Fruit fly (Drosophila melanogaster): ENCODE results near the gene spas.

Gene spas

DNA sequence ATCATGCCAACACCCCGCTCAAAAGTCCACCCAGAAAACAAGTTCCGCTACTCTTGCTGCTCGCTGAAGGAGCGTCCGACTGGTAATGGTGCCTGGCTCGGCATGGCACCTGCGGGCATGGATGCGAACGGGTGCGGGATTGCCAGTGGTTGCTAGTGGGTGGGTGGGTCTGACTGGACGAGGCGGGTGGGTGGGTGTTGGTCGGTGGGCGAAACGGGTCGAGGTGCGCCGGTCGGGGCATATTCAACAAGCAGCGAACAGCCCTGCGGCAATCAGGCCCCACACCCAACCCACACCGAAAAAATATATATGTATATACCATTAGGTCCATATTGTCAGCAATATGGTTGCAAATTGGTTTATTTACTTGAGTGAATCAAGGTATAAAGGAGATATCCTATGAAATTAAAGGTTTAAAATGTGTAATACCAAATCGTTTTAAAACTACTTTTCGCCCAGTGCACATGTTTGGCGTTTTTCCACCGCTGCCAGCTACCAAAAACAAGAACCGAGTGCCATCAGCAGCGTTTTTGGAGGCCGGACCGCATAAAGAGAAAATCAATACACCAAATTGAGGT, 27.3 kb upstream of the spas start:
- TF ChIP-seq usp (GFP tag; optimal IDR thresholded peaks at IDR 0.05) (no peak), psq (optimal IDR thresholded peaks at IDR 0.05) (no peak)

DNA sequence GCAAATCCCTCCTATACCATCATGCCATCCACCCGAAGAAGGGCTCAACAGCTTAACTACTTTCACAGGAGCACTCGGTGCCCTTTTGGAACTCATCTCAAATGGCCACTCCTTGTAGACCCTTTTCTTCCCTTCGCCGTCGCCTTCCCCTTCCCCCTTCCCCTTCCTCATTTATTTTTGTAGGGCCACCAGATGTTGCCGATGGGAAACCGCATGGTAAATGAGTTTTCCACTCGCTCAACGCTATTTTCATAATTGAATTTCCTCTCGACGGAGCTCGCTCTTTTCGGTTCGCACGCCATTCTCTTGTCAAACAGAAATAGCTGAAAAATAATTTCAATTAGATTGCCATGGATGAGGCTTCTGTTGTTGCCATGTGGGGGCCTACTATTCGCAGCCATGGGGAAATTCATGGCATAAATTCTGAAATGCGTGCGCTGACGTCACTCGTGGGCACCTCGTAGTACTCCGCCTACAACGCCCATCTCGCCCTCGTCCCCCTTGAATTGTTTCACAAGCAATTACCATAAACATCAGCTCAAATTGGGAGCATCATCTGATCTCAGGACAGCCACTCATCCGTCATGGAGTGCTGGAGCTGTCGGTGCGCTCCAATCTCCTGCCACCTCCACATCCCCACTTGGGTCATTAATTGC, 25.8 kb upstream of the spas start:
- TF ChIP-seq psq (optimal IDR thresholded peaks at IDR 0.05) (no peak), Dll (optimal IDR thresholded peaks at IDR 0.05) (no peak)

DNA sequence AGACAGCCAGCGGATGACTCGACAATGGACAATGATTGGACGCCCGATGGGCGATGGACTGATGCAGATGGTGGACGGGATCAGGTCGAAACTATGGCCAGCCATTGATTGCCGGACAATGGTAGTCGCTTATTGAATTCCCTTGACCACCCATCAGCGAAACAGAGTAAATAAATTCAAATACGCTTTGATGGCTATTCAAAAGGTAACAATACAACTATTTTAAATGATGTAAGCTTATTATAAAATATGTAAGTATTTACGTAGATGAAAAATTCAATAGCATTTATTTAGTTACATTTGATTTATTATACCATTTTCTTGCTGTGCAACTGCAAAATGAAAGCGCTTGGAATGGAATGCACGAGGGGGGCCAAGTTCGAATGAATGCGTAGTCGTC, 23.4 kb upstream of the spas start:
- TF ChIP-seq EcR (GFP tag; optimal IDR thresholded peaks at IDR 0.05) (no peak), psq (optimal IDR thresholded peaks at IDR 0.05) (no peak), usp (GFP tag; optimal IDR thresholded peaks at IDR 0.05) (no peak), CG8478 (optimal IDR thresholded peaks at IDR 0.05) (no peak), pan (optimal IDR thresholded peaks at IDR 0.05) (no peak), Dll (optimal IDR thresholded peaks at IDR 0.05) (no peak)

DNA sequence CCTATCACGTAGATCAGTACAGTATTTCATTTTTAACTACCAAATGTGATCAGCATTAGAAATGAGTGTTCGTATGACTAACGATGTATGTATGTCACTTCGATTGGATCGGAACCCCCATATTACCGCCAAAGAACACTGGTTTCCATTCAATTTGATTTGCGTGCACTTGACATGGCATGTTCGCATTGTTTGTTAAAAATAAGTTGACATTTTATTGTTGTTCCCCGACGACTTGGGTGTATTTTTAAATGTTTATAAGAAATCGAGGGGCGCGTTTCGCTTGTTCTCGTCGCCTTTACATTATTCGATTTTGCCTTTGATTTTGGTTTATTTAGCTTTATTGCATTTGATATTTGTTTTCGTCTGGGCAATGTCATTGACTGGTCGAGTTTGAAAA, 22.6 kb upstream of the spas start:
- TF ChIP-seq psq (optimal IDR thresholded peaks at IDR 0.05) (no peak), pan (optimal IDR thresholded peaks at IDR 0.05) (no peak), usp (GFP tag; optimal IDR thresholded peaks at IDR 0.05) (no peak), CG8478 (optimal IDR thresholded peaks at IDR 0.05) (no peak), EcR (GFP tag; optimal IDR thresholded peaks at IDR 0.05) (no peak)

DNA sequence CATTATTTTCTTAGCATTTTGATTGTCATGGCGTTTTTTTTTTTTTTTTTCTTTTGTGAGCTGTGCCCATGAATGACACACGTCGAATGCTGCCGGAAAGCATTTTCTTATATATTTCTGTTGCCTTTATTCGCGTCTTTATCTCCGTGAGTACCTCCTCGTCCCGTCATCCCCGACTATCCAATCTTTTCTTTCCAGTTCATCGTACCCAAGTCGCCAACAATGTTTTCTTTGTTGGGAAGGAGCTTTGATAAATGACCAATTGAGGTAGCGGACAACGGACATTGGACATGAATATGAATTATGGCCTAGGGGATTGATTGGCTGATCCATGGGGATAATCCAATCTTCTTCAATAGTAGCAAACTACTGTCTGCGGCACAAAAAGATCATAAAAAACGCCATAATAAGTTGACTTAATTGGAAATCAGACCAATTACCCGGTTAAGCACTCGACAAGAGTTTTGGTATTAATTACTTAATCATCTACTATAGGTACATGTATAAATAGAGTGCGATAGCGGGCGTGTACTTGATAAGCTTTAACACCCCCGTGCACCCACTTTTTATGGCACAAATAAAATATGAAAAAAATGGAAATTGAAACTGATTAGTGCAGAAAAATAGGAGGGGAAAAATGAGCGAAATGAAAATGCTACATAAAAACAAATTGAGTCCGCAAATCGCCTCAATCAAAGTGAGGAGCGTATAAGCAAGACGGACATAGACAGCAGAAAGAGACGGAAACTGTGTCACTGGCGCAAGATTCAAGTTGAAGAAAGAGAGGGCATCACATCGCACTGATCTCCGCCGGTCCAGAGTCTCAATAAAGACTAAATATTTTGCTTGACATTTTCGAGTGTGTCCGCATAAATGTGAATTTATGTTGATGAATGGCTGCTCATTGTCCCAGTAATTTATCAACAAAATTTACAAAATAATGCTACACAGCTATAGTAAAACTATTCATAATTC, 21.8 kb upstream of the spas start:
- TF ChIP-seq EcR (GFP tag; optimal IDR thresholded peaks at IDR 0.05) = peak in 1 of 2 experiments; percentile 55
- TF ChIP-seq psq (optimal IDR thresholded peaks at IDR 0.05) = no peak

DNA sequence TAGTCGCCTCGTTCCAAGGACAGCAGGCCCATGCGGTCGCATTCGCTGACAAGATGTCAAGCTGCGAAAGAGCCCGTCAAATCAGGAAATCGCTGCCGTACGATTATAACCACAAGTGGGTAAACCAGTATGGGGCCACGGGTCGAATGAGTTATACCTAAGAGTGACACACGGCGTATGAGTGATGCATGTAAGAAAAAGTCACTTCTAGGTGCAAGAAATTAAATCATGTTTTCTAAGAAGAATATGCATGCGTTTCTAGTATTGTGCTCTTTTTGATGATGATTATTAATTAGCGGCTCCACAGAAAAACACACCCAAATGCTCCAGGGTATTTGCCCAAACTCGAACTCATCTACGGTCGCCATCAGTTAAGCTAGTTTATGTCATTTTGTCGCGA, 20.4 kb upstream of the spas start:
- no peak for TF ChIP-seq usp (GFP tag; optimal IDR thresholded peaks at IDR 0.05)
- TF ChIP-seq psq (optimal IDR thresholded peaks at IDR 0.05) = no peak

DNA sequence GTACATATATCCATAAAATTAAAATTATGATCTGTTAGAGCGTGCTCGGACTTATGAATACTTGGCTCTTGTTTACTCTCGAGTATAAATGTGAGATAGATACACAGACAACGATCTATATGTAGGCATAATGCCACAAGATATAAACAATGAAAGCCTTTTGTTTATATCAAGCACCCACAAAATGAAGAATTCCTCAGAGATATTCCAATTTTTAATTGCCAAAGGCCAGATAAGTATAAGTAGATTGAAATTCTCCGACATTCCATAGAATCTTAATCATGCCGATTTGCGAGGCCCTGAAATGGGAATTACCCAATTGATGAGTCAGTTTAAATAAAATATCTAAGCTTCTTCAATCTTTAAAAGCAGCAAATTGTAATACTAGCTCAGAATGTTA, 16.1 kb upstream of the spas start:
- TF ChIP-seq psq (optimal IDR thresholded peaks at IDR 0.05) (no peak), CG8478 (optimal IDR thresholded peaks at IDR 0.05) (no peak), pan (optimal IDR thresholded peaks at IDR 0.05) (no peak), usp (GFP tag; optimal IDR thresholded peaks at IDR 0.05) (no peak), EcR (GFP tag; optimal IDR thresholded peaks at IDR 0.05) (no peak), Dll (optimal IDR thresholded peaks at IDR 0.05) (no peak)

DNA sequence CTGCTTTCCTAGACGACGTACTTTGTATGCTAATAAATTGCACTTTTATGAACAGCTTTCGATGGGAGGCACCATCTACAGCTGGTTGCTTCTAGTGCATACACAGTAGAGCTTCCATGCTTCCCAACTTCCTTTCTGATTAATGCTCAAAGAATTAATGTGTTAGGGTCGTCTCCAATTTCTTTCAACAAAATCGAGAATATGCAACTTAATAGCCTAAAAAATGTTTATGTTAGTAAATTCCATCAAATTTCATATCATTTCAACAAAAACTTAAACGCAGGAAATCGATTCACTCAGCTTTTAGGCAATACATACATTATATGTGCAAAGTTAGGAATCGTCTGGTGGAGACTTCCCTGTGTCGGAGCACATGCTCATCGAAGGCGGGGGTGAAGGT, 13.9 kb upstream of the spas start:
- TF ChIP-seq psq (optimal IDR thresholded peaks at IDR 0.05) = no peak

DNA sequence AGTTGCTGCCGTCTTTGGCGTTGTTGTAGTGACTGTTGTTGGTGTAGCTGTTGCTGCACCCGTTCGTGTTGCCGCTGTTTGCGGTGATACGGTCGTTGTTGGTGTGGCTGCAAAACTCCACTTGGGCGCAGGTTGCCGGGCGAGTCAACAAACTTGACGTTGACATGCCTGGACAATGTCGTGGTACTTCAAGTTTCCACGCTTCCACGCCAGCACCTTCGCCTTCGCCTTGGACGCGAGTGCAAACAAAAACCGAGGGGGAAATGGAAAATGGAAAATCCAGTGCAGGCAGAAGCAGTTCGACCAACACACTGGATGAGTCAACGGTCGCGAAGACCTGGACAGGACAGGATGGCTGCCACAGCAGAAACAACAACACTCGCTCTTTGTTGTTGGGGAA, 13.3 kb upstream of the spas start:
- TF ChIP-seq CG8478 (optimal IDR thresholded peaks at IDR 0.05) (no peak), EcR (GFP tag; optimal IDR thresholded peaks at IDR 0.05) (peak in 1 of 2 experiments; percentile 72)

DNA sequence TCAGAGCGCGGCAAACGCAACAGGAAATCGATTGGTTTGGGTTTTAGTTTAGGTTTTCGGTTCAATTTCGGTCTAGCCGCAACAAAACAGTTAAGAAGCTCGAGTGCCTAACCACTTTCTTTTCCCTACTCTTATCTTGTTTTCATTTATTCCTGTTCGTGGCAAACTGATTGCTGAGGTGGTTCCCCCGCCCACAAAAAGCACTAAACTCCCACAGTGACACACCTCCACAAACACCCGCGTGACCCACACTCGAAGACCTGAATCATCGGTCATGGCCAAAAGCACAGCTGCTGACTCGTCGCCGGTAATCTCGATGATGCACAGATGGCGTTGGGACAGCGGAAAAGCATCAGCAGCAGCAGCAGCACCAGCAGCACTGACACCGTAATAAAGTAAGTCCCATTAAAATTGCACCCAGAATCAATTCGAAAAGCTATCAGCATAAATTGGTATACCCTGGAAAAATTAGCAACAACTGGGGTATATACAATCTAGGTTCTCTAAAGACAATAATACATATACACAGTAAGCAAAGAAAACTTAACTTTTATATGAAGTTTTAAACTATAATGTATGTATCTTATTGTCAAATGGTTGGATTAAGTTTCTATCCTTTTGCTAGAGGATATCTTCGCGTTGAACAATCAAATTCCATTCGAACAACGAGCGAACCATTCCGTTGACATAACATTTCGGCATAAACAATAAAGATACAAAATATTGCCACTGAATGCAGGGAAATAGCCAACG, 12.1 kb upstream of the spas start:
- no peak for TF ChIP-seq psq (optimal IDR thresholded peaks at IDR 0.05)
- no peak for TF ChIP-seq Dll (optimal IDR thresholded peaks at IDR 0.05)
- TF ChIP-seq pan (optimal IDR thresholded peaks at IDR 0.05) = no peak
- no peak for TF ChIP-seq CG8478 (optimal IDR thresholded peaks at IDR 0.05)
- TF ChIP-seq usp (GFP tag; optimal IDR thresholded peaks at IDR 0.05) = no peak
- TF ChIP-seq EcR (GFP tag; optimal IDR thresholded peaks at IDR 0.05) = no peak

DNA sequence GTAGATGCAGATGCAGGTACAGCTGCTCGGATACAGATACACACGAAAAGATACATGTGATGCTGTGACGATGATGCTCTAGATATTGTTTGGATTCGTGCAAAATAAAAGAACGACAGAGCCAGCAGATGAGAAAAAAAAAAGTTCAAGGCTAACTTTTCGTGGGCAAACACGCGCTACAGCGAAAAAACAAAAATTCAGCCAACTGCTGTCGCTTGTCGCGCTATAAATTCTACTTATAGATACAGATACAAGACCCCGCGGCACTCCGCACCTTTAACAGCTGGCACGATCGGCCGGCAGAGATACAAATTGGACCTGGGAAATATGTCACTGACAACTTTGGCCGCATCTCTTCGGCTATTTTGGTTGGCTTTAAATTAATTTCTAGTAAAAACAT, 11.5 kb upstream of the spas start:
- TF ChIP-seq EcR (GFP tag; optimal IDR thresholded peaks at IDR 0.05) = no peak
- TF ChIP-seq usp (GFP tag; optimal IDR thresholded peaks at IDR 0.05) = no peak
- no peak for TF ChIP-seq CG8478 (optimal IDR thresholded peaks at IDR 0.05)
- TF ChIP-seq pan (optimal IDR thresholded peaks at IDR 0.05) = no peak
- no peak for TF ChIP-seq psq (optimal IDR thresholded peaks at IDR 0.05)
- TF ChIP-seq Dll (optimal IDR thresholded peaks at IDR 0.05) = no peak

DNA sequence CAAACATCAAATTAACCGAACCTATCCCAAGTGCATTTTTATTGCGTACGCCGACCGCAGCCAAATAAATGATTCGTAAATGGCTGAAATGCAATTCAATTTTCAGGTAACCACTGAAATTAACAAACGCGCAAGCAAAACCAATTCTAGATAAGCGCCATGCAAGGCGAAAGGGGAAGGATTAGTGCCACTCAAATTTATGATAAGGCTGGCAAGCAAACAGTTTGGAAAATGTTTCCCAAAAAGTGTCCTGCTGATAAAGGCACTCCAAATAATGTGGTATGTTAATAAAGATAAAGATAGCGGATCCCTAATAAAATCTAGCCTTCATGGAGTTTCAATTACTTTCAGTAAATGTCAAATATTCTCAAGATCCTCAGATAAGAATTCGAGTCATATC, 10.8 kb upstream of the spas start:
- TF ChIP-seq Dll (optimal IDR thresholded peaks at IDR 0.05) (no peak), psq (optimal IDR thresholded peaks at IDR 0.05) (no peak), CG8478 (optimal IDR thresholded peaks at IDR 0.05) (no peak)

Measured in whole organism.